Fruit fly (Drosophila melanogaster): ENCODE data around the gene Cpr65Ax2.

DNA sequence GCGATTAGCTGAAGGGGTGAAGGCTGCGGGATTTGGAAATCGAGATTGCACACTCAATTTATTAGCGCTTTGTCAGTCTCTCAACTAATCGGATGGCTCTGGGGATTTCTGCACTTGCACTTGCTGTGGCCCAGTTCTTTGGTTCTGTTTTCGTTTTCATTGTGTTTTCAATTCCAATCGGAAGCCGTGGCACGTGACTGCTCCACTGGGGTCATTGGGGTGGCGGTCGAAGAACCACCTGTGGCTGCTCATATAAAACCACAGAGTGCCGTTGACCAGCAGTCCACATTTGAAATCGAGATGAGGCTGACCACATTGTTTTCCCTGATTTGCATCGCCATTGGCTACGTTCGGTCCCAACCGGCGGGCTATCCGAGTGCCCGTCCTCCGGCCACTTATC lies 9.9 kb upstream of the Cpr65Ax2 start, which contains the start of gene Cpr65Az:
- TF ChIP-seq Vsx2 (GFP tag; optimal IDR thresholded peaks at IDR 0.05; ENCODE audit: partially characterized antibody) (no peak), Hnf4 (GFP tag; optimal IDR thresholded peaks at IDR 0.05) (no peak), h (GFP tag; optimal IDR thresholded peaks at IDR 0.05) (no peak)
